Fruit fly (Drosophila melanogaster) whole organism, embryonic: ENCODE measurements around the gene PolD2.

Experiments used
- BEAF-32 ChIP-seq: fragments of 200-800 bp; sonication (Bioruptor generic); optimal IDR thresholded peaks from 3 replicates; lab custom pipeline; 2017; ENCODE audit warnings: missing biosample characterization, missing genetic modification characterization, mild to moderate bottlenecking, moderate library complexity, missing genetic modification reagents
- CG10147 ChIP-seq: fragments of 200-800 bp; sonication (Bioruptor generic); optimal IDR thresholded peaks from 2 replicates; lab custom pipeline; 2019; ENCODE audit warnings: missing biosample characterization, mild to moderate bottlenecking, missing genetic modification characterization, moderate library complexity
- CG1024 ChIP-seq: fragments of 200-800 bp; sonication (Bioruptor generic); IDR thresholded peaks from 2 replicates; pipeline ENCODE4 v1.3.6; 2022; ENCODE audit warnings: missing biosample characterization, missing genetic modification characterization
- CG10565 ChIP-seq: fragments of 200-800 bp; sonication (Bioruptor generic); optimal IDR thresholded peaks from 3 replicates; lab custom pipeline; 2016; ENCODE audit warnings: missing biosample characterization, mild to moderate bottlenecking, missing genetic modification characterization
- CG12104 ChIP-seq: fragments of 200-800 bp; sonication (Bioruptor generic); optimal IDR thresholded peaks from 3 replicates; lab custom pipeline; 2016; ENCODE audit warnings: missing biosample characterization, missing genetic modification characterization
- CG12155 ChIP-seq: fragments of 200-800 bp; sonication (Bioruptor generic); optimal IDR thresholded peaks from 3 replicates; lab custom pipeline; 2016; ENCODE audit warnings: missing biosample characterization, missing genetic modification characterization
- CG13296 ChIP-seq: fragments of 200-800 bp; sonication (Bioruptor generic); optimal IDR thresholded peaks from 3 replicates; lab custom pipeline; 2018; ENCODE audit warnings: missing biosample characterization, mild to moderate bottlenecking, missing genetic modification characterization
- CG14014 ChIP-seq: fragments of 200-800 bp; sonication (Bioruptor generic); IDR thresholded peaks from 2 replicates; pipeline ENCODE4 v1.3.6; 2022; ENCODE audit warnings: missing biosample characterization, missing genetic modification characterization
- CG14441 ChIP-seq: fragments of 200-800 bp; sonication (Bioruptor generic); IDR thresholded peaks from 2 replicates; pipeline ENCODE4 v1.3.6; 2022; ENCODE audit warnings: missing biosample characterization, missing genetic modification characterization
- CG14710 ChIP-seq: fragments of 200-800 bp; sonication (Bioruptor generic); optimal IDR thresholded peaks from 3 replicates; lab custom pipeline; 2019; ENCODE audit warnings: missing biosample characterization, mild to moderate bottlenecking, missing genetic modification characterization, moderate library complexity
- CG14860 ChIP-seq: fragments of 200-800 bp; sonication (Bioruptor generic); IDR thresholded peaks from 3 replicates; pipeline ENCODE4 v1.3.6; 2022; ENCODE audit warnings: missing biosample characterization, missing genetic modification characterization; ENCODE audit not compliant: partially characterized antibody
- CG15514 ChIP-seq: fragments of 200-800 bp; sonication (Bioruptor generic); optimal IDR thresholded peaks from 3 replicates; lab custom pipeline; 2017; ENCODE audit warnings: missing biosample characterization, missing genetic modification characterization, mild to moderate bottlenecking, moderate library complexity, missing genetic modification reagents
- CG2129 ChIP-seq: fragments of 200-800 bp; sonication (Bioruptor generic); IDR thresholded peaks from 2 replicates; pipeline ENCODE4 v1.3.6; 2022; ENCODE audit warnings: missing biosample characterization, missing genetic modification characterization; ENCODE audit not compliant: partially characterized antibody
- CG30431 ChIP-seq: fragments of 200-800 bp; sonication (Bioruptor generic); optimal IDR thresholded peaks from 2 replicates; lab custom pipeline; 2017; ENCODE audit warnings: missing biosample characterization, missing genetic modification characterization
- CG31441 ChIP-seq: fragments of 200-800 bp; sonication (Bioruptor generic); IDR thresholded peaks from 2 replicates; pipeline ENCODE4 v1.3.6; 2022; ENCODE audit warnings: missing biosample characterization, missing genetic modification characterization
- CG3838 ChIP-seq: fragments of 200-800 bp; sonication (Bioruptor generic); optimal IDR thresholded peaks from 3 replicates; lab custom pipeline; 2016; ENCODE audit warnings: missing biosample characterization, missing genetic modification characterization
- CG3847 ChIP-seq: fragments of 200-800 bp; sonication (Bioruptor generic); IDR thresholded peaks from 2 replicates; pipeline ENCODE4 v1.3.6; 2022; ENCODE audit warnings: missing biosample characterization, missing genetic modification characterization
- CG4360 ChIP-seq: fragments of 200-800 bp; sonication (Bioruptor generic); IDR thresholded peaks from 2 replicates; pipeline ENCODE4 v1.3.6; 2022; ENCODE audit warnings: missing biosample characterization, missing genetic modification characterization
- CG43689 ChIP-seq: fragments of 200-800 bp; sonication (Bioruptor generic); IDR thresholded peaks from 2 replicates; pipeline ENCODE4 v1.3.6; 2022; ENCODE audit warnings: missing biosample characterization, missing genetic modification characterization
- CG6689 ChIP-seq: fragments of 200-800 bp; sonication (Bioruptor generic); IDR thresholded peaks from 2 replicates; pipeline ENCODE4 v1.3.6; 2022; ENCODE audit warnings: missing biosample characterization, missing genetic modification characterization
- CG9609 ChIP-seq: fragments of 200-800 bp; sonication (Bioruptor generic); optimal IDR thresholded peaks from 3 replicates; lab custom pipeline; 2016; ENCODE audit warnings: missing biosample characterization, missing genetic modification characterization
- CG9727 ChIP-seq: fragments of 200-800 bp; sonication (Bioruptor generic); optimal IDR thresholded peaks from 3 replicates; lab custom pipeline; 2017; ENCODE audit warnings: missing biosample characterization, mild to moderate bottlenecking, missing genetic modification characterization
- Doc2 ChIP-seq: fragments of 200-800 bp; sonication (Bioruptor generic); IDR thresholded peaks from 2 replicates; pipeline ENCODE4 v1.3.6; 2022; ENCODE audit warnings: missing biosample characterization, missing genetic modification characterization
- Fer1 ChIP-seq: fragments of 200-800 bp; sonication (Bioruptor generic); optimal IDR thresholded peaks from 2 replicates; lab custom pipeline; 2017; ENCODE audit warnings: missing biosample characterization, mild to moderate bottlenecking, missing genetic modification characterization
- Fer2 ChIP-seq: fragments of 200-800 bp; sonication (Bioruptor generic); optimal IDR thresholded peaks from 2 replicates; lab custom pipeline; 2018; ENCODE audit warnings: missing biosample characterization, mild to moderate bottlenecking, missing genetic modification characterization, moderate library complexity
- HLH3B ChIP-seq: fragments of 200-800 bp; sonication (Bioruptor generic); IDR thresholded peaks from 2 replicates; pipeline ENCODE4 v1.3.6; 2022; ENCODE audit warnings: missing biosample characterization, missing genetic modification characterization
- Hsf ChIP-seq: fragments of 200-800 bp; sonication (Bioruptor generic); optimal IDR thresholded peaks from 3 replicates; lab custom pipeline; 2016; ENCODE audit warnings: missing biosample characterization, missing genetic modification characterization
- Neu2 ChIP-seq: fragments of 200-800 bp; sonication (Bioruptor generic); optimal IDR thresholded peaks from 3 replicates; lab custom pipeline; 2016; ENCODE audit warnings: missing biosample characterization, missing genetic modification characterization, borderline replicate concordance
- Ptx1 ChIP-seq: fragments of 200-800 bp; sonication (Bioruptor generic); IDR thresholded peaks from 2 replicates; pipeline ENCODE4 v1.3.6; 2022; ENCODE audit warnings: missing biosample characterization, missing genetic modification characterization
- Rx ChIP-seq: fragments of 200-800 bp; sonication (Bioruptor generic); IDR thresholded peaks from 2 replicates; pipeline ENCODE4 v1.3.6; 2022; ENCODE audit warnings: missing biosample characterization, missing genetic modification characterization
- Trl ChIP-seq, 3 experiments: fragments of >200 bp in 2 of 3; fragments of 200-800 bp in 1 of 3; sonication (Bioruptor generic) in 1 of 3; optimal IDR thresholded peaks; 2 replicates in 1 of 3; 3 replicates in 2 of 3; lab custom pipeline; 2016 to 2017; ENCODE audit warnings: missing biosample characterization in 1 of 3, missing genetic modification characterization in 1 of 3
- ac ChIP-seq: fragments of 200-800 bp; sonication (Bioruptor generic); optimal IDR thresholded peaks from 3 replicates; lab custom pipeline; 2017; ENCODE audit warnings: missing biosample characterization, mild to moderate bottlenecking, missing genetic modification characterization
- ash1 ChIP-seq: fragments of 200-800 bp; sonication (Bioruptor generic); optimal IDR thresholded peaks from 2 replicates; lab custom pipeline; 2018; ENCODE audit warnings: missing biosample characterization, mild to moderate bottlenecking, missing genetic modification characterization
- chif ChIP-seq, 2 experiments: fragments of 200-800 bp; sonication (Bioruptor generic); optimal IDR thresholded peaks; 3 replicates each; lab custom pipeline; 2016; ENCODE audit warnings: missing biosample characterization in 2 of 2, missing genetic modification characterization in 2 of 2
- chn ChIP-seq: fragments of 200-800 bp; sonication (Bioruptor generic); optimal IDR thresholded peaks from 2 replicates; lab custom pipeline; 2016; ENCODE audit warnings: missing biosample characterization, missing genetic modification characterization
- dysf ChIP-seq: fragments of 200-800 bp; sonication (Bioruptor generic); IDR thresholded peaks from 3 replicates; pipeline ENCODE4 v1.3.6; 2022; ENCODE audit warnings: missing biosample characterization, missing genetic modification characterization
- exex ChIP-seq: fragments of 200-800 bp; sonication (Bioruptor generic); optimal IDR thresholded peaks from 4 replicates; lab custom pipeline; 2018; ENCODE audit warnings: missing biosample characterization, mild to moderate bottlenecking, missing genetic modification characterization, moderate library complexity
- gem ChIP-seq: fragments of 200-800 bp; sonication (Bioruptor generic); optimal IDR thresholded peaks from 2 replicates; lab custom pipeline; 2019; ENCODE audit warnings: missing biosample characterization, mild to moderate bottlenecking, missing genetic modification characterization, moderate library complexity
- gt ChIP-seq: fragments of 200-800 bp; sonication (Bioruptor generic); IDR thresholded peaks from 2 replicates; pipeline ENCODE4 v1.3.6; 2022; ENCODE audit warnings: missing biosample characterization, missing genetic modification characterization
- klu ChIP-seq: fragments of 200-800 bp; sonication (Bioruptor generic); IDR thresholded peaks from 2 replicates; pipeline ENCODE4 v1.3.6; 2022; ENCODE audit warnings: missing biosample characterization, missing genetic modification characterization
- nerfin-2 ChIP-seq: fragments of 200-800 bp; sonication (Bioruptor generic); IDR thresholded peaks from 2 replicates; pipeline ENCODE4 v1.3.6; 2022; ENCODE audit warnings: missing biosample characterization, missing genetic modification characterization; ENCODE audit not compliant: partially characterized antibody
- oc ChIP-seq: fragments of 200-800 bp; sonication (Bioruptor generic); optimal IDR thresholded peaks from 2 replicates; lab custom pipeline; 2018; ENCODE audit warnings: missing biosample characterization, mild to moderate bottlenecking, missing genetic modification characterization, moderate library complexity
- peb ChIP-seq: fragments of 200-800 bp; sonication (Bioruptor generic); IDR thresholded peaks from 2 replicates; pipeline ENCODE4 v1.3.6; 2022; ENCODE audit warnings: missing biosample characterization, missing genetic modification characterization
- pros ChIP-seq: fragments of 200-800 bp; sonication (Bioruptor generic); optimal IDR thresholded peaks from 3 replicates; lab custom pipeline; 2019; ENCODE audit warnings: missing biosample characterization, mild to moderate bottlenecking, missing genetic modification characterization, moderate library complexity
- sqz ChIP-seq: fragments of 200-800 bp; sonication (Bioruptor generic); optimal IDR thresholded peaks from 3 replicates; lab custom pipeline; 2018; ENCODE audit warnings: missing biosample characterization, mild to moderate bottlenecking, missing genetic modification characterization
- tin ChIP-seq: fragments of 200-800 bp; sonication (Bioruptor generic); optimal IDR thresholded peaks from 3 replicates; lab custom pipeline; 2016; ENCODE audit warnings: missing biosample characterization, missing genetic modification characterization
- tll ChIP-seq, 2 experiments: fragments of 200-800 bp in 1 of 2; fragments of >200 bp in 1 of 2; sonication (Bioruptor generic) in 1 of 2; optimal IDR thresholded peaks; 2 replicates each; lab custom pipeline; 2017 to 2019; ENCODE audit warnings: missing biosample characterization in 2 of 2, missing genetic modification characterization in 2 of 2, mild to moderate bottlenecking in 1 of 2, moderate library complexity in 1 of 2
- twi ChIP-seq: fragments of 200-800 bp; optimal IDR thresholded peaks from 2 replicates; lab custom pipeline; 2019; ENCODE audit warnings: missing biosample characterization, mild to moderate bottlenecking, missing genetic modification characterization, moderate library complexity
- unc-4 ChIP-seq: fragments of 200-800 bp; sonication (Bioruptor generic); IDR thresholded peaks from 2 replicates; pipeline ENCODE4 v1.3.6; 2022; ENCODE audit warnings: missing biosample characterization, missing genetic modification characterization; ENCODE audit not compliant: partially characterized antibody
- wek ChIP-seq: fragments of 200-800 bp; sonication (Bioruptor generic); optimal IDR thresholded peaks from 3 replicates; lab custom pipeline; 2018; ENCODE audit warnings: missing biosample characterization, mild to moderate bottlenecking, missing genetic modification characterization, moderate library complexity
- yki ChIP-seq: fragments of >200 bp; optimal IDR thresholded peaks from 3 replicates; lab custom pipeline; 2018

PolD2 gene

dm6 chr3L:1808631-1809030 is 33.2 kb downstream of the PolD2 start (continued):
- TF ChIP-seq chif (GFP tag; optimal IDR thresholded peaks at IDR 0.05; lab: Kevin White, UChicago): peak; percentile 84 to 91
- peak; percentile 50 for TF ChIP-seq exex
- TF ChIP-seq twi (tag; lab: Kevin White, UChicago): peak; percentile 42
- TF ChIP-seq HLH3B (GFP tag; lab: Robert Waterston, UW): peak; percentile 93
- TF ChIP-seq Trl (optimal IDR thresholded peaks at IDR 0.05; lab: Kevin White, UChicago): no peak
- TF ChIP-seq Trl (GFP tag; optimal IDR thresholded peaks at IDR 0.05; lab: Kevin White, UChicago): peak; percentile 91
- peak; percentile 88 for TF ChIP-seq oc
- peak; percentile 92 for TF ChIP-seq CG13296 (GFP tag; lab: Kevin White, UChicago)
- peak; percentile 7 for TF ChIP-seq ac (GFP tag; lab: Kevin White, UChicago)
- TF ChIP-seq CG3847 (GFP tag; lab: Robert Waterston, UW): peak; percentile 86
- TF ChIP-seq CG15514 (GFP tag; lab: Kevin White, UChicago): peak; percentile 82
- TF ChIP-seq CG10147 (GFP tag; lab: Kevin White, UChicago): peak; percentile 71
- TF ChIP-seq Rx (GFP tag; lab: Robert Waterston, UW): peak; percentile 87
- peak; percentile 81 for TF ChIP-seq chn
- TF ChIP-seq Fer2 (tag; lab: Kevin White, UChicago): peak; percentile 63
- TF ChIP-seq unc-4 (GFP tag; lab: Robert Waterston, UW): no peak
- peak; percentile 75 for TF ChIP-seq wek (GFP tag; lab: Kevin White, UChicago)
- peak; percentile 73 for TF ChIP-seq peb
- TF ChIP-seq BEAF-32 (GFP tag; lab: Kevin White, UChicago): no peak
- TF ChIP-seq gem (tag; lab: Kevin White, UChicago): peak; percentile 93
- TF ChIP-seq nerfin-2 (GFP tag; lab: Robert Waterston, UW): no peak
- TF ChIP-seq CG9609 (GFP tag; lab: Kevin White, UChicago): peak; percentile 83
- peak; percentile 88 for TF ChIP-seq tin (GFP tag; lab: Kevin White, UChicago)
- peak; percentile 64 for TF ChIP-seq CG3838
- no peak for TF ChIP-seq sqz (GFP tag; lab: Kevin White, UChicago)
- no peak for TF ChIP-seq CG2129 (GFP tag; lab: Robert Waterston, UW)
- peak; percentile 56 for TF ChIP-seq ash1 (GFP tag; lab: Kevin White, UChicago)
- TF ChIP-seq CG12104 (GFP tag; lab: Kevin White, UChicago): peak; percentile 64
- peak; percentile 86 for TF ChIP-seq klu (GFP tag; lab: Robert Waterston, UW)
- peak; percentile 75 for TF ChIP-seq CG43689
- peak; percentile 88 for TF ChIP-seq Fer1 (GFP tag; lab: Kevin White, UChicago)
- TF ChIP-seq Hsf: peak; percentile 89
- TF ChIP-seq tll (GFP tag; optimal IDR thresholded peaks at IDR 0.05; lab: Kevin White, UChicago): no peak
- TF ChIP-seq CG1024 (GFP tag; lab: Robert Waterston, UW): peak; percentile 86
- TF ChIP-seq CG30431 (GFP tag; lab: Kevin White, UChicago): peak; percentile 79
- TF ChIP-seq dysf (GFP tag; lab: Robert Waterston, UW): peak; percentile 97
- peak; percentile 46 for TF ChIP-seq CG10565 (GFP tag; lab: Kevin White, UChicago)
- no peak for TF ChIP-seq yki (lab: Kevin White, UChicago)
- TF ChIP-seq CG4360 (GFP tag; lab: Robert Waterston, UW): peak; percentile 66
- TF ChIP-seq Doc2 (GFP tag; lab: Robert Waterston, UW): peak; percentile 74
- TF ChIP-seq pros (GFP tag; lab: Kevin White, UChicago): no peak
- TF ChIP-seq CG14710 (tag; lab: Kevin White, UChicago): peak; percentile 61
- peak; percentile 78 for TF ChIP-seq CG12155 (GFP tag; lab: Kevin White, UChicago)
- no peak for TF ChIP-seq Neu2 (GFP tag; lab: Kevin White, UChicago)
- peak; percentile 95 for TF ChIP-seq CG14441 (GFP tag; lab: Robert Waterston, UW)
- peak; percentile 64 for TF ChIP-seq gt (GFP tag; lab: Robert Waterston, UW)
- peak; percentile 90 for TF ChIP-seq CG6689 (GFP tag; lab: Robert Waterston, UW)
- TF ChIP-seq CG31441 (GFP tag; lab: Robert Waterston, UW): peak; percentile 88
- TF ChIP-seq CG14014 (GFP tag; lab: Robert Waterston, UW): peak; percentile 95
- peak; percentile 94 for TF ChIP-seq Ptx1
- TF ChIP-seq CG14860 (GFP tag; lab: Robert Waterston, UW): no peak
- peak; percentile 82 for TF ChIP-seq CG9727 (GFP tag; lab: Kevin White, UChicago)
